Fruit fly (Drosophila melanogaster) whole organism, prepupa: ENCODE results near the gene CG42271.

Source experiments
- CG15336 ChIP-seq: fragments of 200-800 bp; sonication (Bioruptor generic); IDR thresholded peaks from 2 replicates; pipeline ENCODE4 v1.3.6; 2022; ENCODE audit warnings: missing biosample characterization, missing genetic modification characterization
- Lpt ChIP-seq: fragments of 200-800 bp; sonication (Bioruptor generic); optimal IDR thresholded peaks from 3 replicates; lab custom pipeline; 2016; ENCODE audit warnings: missing biosample characterization, missing genetic modification characterization
- fd85E ChIP-seq: fragments of 200-800 bp; sonication (Bioruptor generic); optimal IDR thresholded peaks from 3 replicates; lab custom pipeline; 2016; ENCODE audit warnings: missing biosample characterization, missing genetic modification characterization
- ss ChIP-seq, 2 experiments: fragments of 200-800 bp; sonication (Bioruptor generic); optimal IDR thresholded peaks; 2 replicates in 1 of 2; 3 replicates in 1 of 2; lab custom pipeline; 2017 to 2018; ENCODE audit warnings: mild to moderate bottlenecking in 2 of 2, missing biosample characterization in 2 of 2, missing genetic modification characterization in 2 of 2, moderate library complexity in 1 of 2
- svp ChIP-seq: fragments of 200-800 bp; sonication (Bioruptor generic); peaks from one replicate; lab custom pipeline; 2016; ENCODE audit warnings: missing biosample characterization, missing genetic modification characterization

- peak; percentile 47 for TF ChIP-seq svp (GFP tag; lab: Kevin White, UChicago)
- peak; percentile 23 to 48 for TF ChIP-seq ss (GFP tag; optimal IDR thresholded peaks at IDR 0.05; lab: Kevin White, UChicago)
- TF ChIP-seq fd85E: no peak
- TF ChIP-seq CG15336 (GFP tag; lab: Robert Waterston, UW): no peak; the same call in 1 of the 2 replicates
- no peak for TF ChIP-seq Lpt
These were observed 21.6 kb downstream of the CG42271 start for dm6 chrX:14212147-14212792.
